Fruit fly (Drosophila melanogaster): ENCODE data around the gene Orc5.
A peak's percentile ranks its signal among the peaks of the same experiment; 100 is the strongest.

Gene Orc5

dm6 chr2L:13839744-13840151, 10.1 kb downstream of the Orc5 start (continued):
- TF ChIP-seq dmrt99B (tag; optimal IDR thresholded peaks at IDR 0.05), result peak; percentile 89
- TF ChIP-seq CG7556 (GFP tag; optimal IDR thresholded peaks at IDR 0.05), result peak; percentile 87
- peak; percentile 66 for TF ChIP-seq jumu (GFP tag; optimal IDR thresholded peaks at IDR 0.05)
- TF ChIP-seq Hsf (GFP tag; optimal IDR thresholded peaks at IDR 0.05), result peak; percentile 92
- peak; percentile 84 for TF ChIP-seq dysf (GFP tag; IDR thresholded peaks at IDR 0.05)
- TF ChIP-seq wdn (GFP tag; IDR thresholded peaks at IDR 0.05), result 0 out of 2 replicates have a peak, but pooled peaks have one; percentile 42
- peak; percentile 59 for TF ChIP-seq CG30020 (tag; optimal IDR thresholded peaks at IDR 0.05)
- peak in 1 of 3 experiments; percentile 5 for TF ChIP-seq Stat92E (GFP tag; optimal IDR thresholded peaks at IDR 0.05)
- no peak for TF ChIP-seq pzg (GFP tag; optimal IDR thresholded peaks at IDR 0.05)
- no peak for TF ChIP-seq Elba2 (GFP tag; optimal IDR thresholded peaks at IDR 0.05)
- peak; percentile 82 for TF ChIP-seq CG13775 (GFP tag; optimal IDR thresholded peaks at IDR 0.05)
- peak; percentile 48; the same call in 1 of the 2 replicates for TF ChIP-seq CG43689 (GFP tag; IDR thresholded peaks at IDR 0.05)
- peak; percentile 88 for TF ChIP-seq Oli (tag; optimal IDR thresholded peaks at IDR 0.05)
- TF ChIP-seq CG31224 (GFP tag; IDR thresholded peaks at IDR 0.05), result peak; percentile 45
- peak; percentile 30 for TF ChIP-seq CHES-1-like (GFP tag; optimal IDR thresholded peaks at IDR 0.05)
- TF ChIP-seq MBD-R2 (GFP tag; IDR thresholded peaks at IDR 0.05), result 0 out of 2 replicates have a peak, but pooled peaks have one; percentile 41
- TF ChIP-seq eyg (GFP tag; optimal IDR thresholded peaks at IDR 0.05), result peak; percentile 65
- TF ChIP-seq bbx (GFP tag; IDR thresholded peaks at IDR 0.05; ENCODE audit: partially characterized antibody), result no peak
- TF ChIP-seq CG12236 (GFP tag; optimal IDR thresholded peaks at IDR 0.05), result peak; percentile 37
- no peak for TF ChIP-seq CG31365 (tag; optimal IDR thresholded peaks at IDR 0.05)
- no peak for TF ChIP-seq CG14965 (GFP tag; optimal IDR thresholded peaks at IDR 0.05; ENCODE audit: borderline replicate concordance)
- TF ChIP-seq Jarid2 (GFP tag; optimal IDR thresholded peaks at IDR 0.05), result peak; percentile 1
- no peak for TF ChIP-seq insv (GFP tag; optimal IDR thresholded peaks at IDR 0.05)
- TF ChIP-seq CG6683 (GFP tag; optimal IDR thresholded peaks at IDR 0.05), result peak; percentile 29
- 0 out of 2 replicates have a peak, but pooled peaks have one; percentile 42 for TF ChIP-seq Rx (GFP tag; IDR thresholded peaks at IDR 0.05)
- peak; percentile 84 for TF ChIP-seq HLH3B (GFP tag; IDR thresholded peaks at IDR 0.05)
- peak; percentile 47 for TF ChIP-seq repo (GFP tag; optimal IDR thresholded peaks at IDR 0.05)
- no peak for TF ChIP-seq inv (GFP tag; IDR thresholded peaks at IDR 0.05; ENCODE audit: partially characterized antibody)
- TF ChIP-seq chif (GFP tag; optimal IDR thresholded peaks at IDR 0.05), result peak; percentile 77 to 82
- TF ChIP-seq bigmax (GFP tag; optimal IDR thresholded peaks at IDR 0.05), result no peak
- peak; percentile 95 for TF ChIP-seq CG11504 (tag; optimal IDR thresholded peaks at IDR 0.05)
- peak; percentile 53 for TF ChIP-seq scrt (GFP tag; optimal IDR thresholded peaks at IDR 0.05)
- TF ChIP-seq Dbx (GFP tag; IDR thresholded peaks at IDR 0.05), result peak; percentile 73
- no peak for TF ChIP-seq HLH4C (GFP tag; IDR thresholded peaks at IDR 0.05; ENCODE audit: partially characterized antibody)
- TF ChIP-seq D (optimal IDR thresholded peaks at IDR 0.05), result no peak
- peak; percentile 69 for TF ChIP-seq D (GFP tag; optimal IDR thresholded peaks at IDR 0.05)
- TF ChIP-seq CG15514 (GFP tag; optimal IDR thresholded peaks at IDR 0.05), result peak; percentile 40
- TF ChIP-seq nerfin-2 (GFP tag; IDR thresholded peaks at IDR 0.05; ENCODE audit: partially characterized antibody), result no peak
- peak; percentile 90 for TF ChIP-seq so (GFP tag; IDR thresholded peaks at IDR 0.05)
- TF ChIP-seq TFAM (GFP tag; optimal IDR thresholded peaks at IDR 0.05), result no peak
- TF ChIP-seq CG12942 (GFP tag; optimal IDR thresholded peaks at IDR 0.05), result peak; percentile 65
- peak; percentile 43 for TF ChIP-seq psq (GFP tag; optimal IDR thresholded peaks at IDR 0.05)
- peak; percentile 59 for TF ChIP-seq stc (GFP tag; IDR thresholded peaks at IDR 0.05)
- peak; percentile 67 for TF ChIP-seq gcm (GFP tag; optimal IDR thresholded peaks at IDR 0.05)
- peak; percentile 88 for TF ChIP-seq CG12659 (GFP tag; optimal IDR thresholded peaks at IDR 0.05)
- TF ChIP-seq CG4424 (GFP tag; optimal IDR thresholded peaks at IDR 0.05), result peak; percentile 81
- peak; percentile 53; the same call in 1 of the 3 replicates for TF ChIP-seq ase (GFP tag; IDR thresholded peaks at IDR 0.05)
- no peak for TF ChIP-seq CG4282 (GFP tag; optimal IDR thresholded peaks at IDR 0.05)
- TF ChIP-seq CG13296 (GFP tag; optimal IDR thresholded peaks at IDR 0.05), result peak; percentile 23
- peak; percentile 87 for TF ChIP-seq oc (tag; optimal IDR thresholded peaks at IDR 0.05)

Data from whole organism, embryonic.